Worm (Caenorhabditis elegans): ENCODE results near the gene srtx-1.
"Not testable (repeated sequence)": the region's sequence is repeated elsewhere in the genome, so short reads cannot be mapped to it uniquely, and the experiment has no call there.

ce11 chrIV:7374847-7375246 lies 46.2 kb upstream of the srtx-1 start, which contains the start of gene T12B3.3:
- TF ChIP-seq klf-2 (GFP tag; conservative IDR thresholded peaks at IDR 0.05); tab-1 (GFP tag; IDR thresholded peaks at IDR 0.05); flt-1 (GFP tag; IDR thresholded peaks at IDR 0.05); ref-1 (GFP tag; conservative IDR thresholded peaks at IDR 0.05); med-1 (GFP tag; optimal IDR thresholded peaks at IDR 0.05; ENCODE audit: insufficient read depth); ztf-23 (GFP tag; IDR thresholded peaks at IDR 0.05); ztf-29 (GFP tag; IDR thresholded peaks at IDR 0.05): not testable (repeated sequence)
